Worm (Caenorhabditis elegans) whole organism, late embryonic: ENCODE data around the gene hpo-12.

Source experiments
- C38D4.7 ChIP-seq: fragments of 200-800 bp; sonication (Bioruptor generic); optimal IDR thresholded peaks from 2 replicates; lab custom pipeline; 2018; ENCODE audit warnings: mild to moderate bottlenecking, missing genetic modification characterization, moderate library complexity, missing compliant biosample characterization
- F13H6.1 ChIP-seq: sonication (generic microtip); optimal IDR thresholded peaks from 2 replicates; lab custom pipeline; 2016; ENCODE audit warnings: missing genetic modification characterization, missing compliant biosample characterization
- K02D7.2 ChIP-seq: sonication (generic microtip); optimal IDR thresholded peaks from 2 replicates; lab custom pipeline; 2017; ENCODE audit warnings: mild to moderate bottlenecking, missing genetic modification characterization, missing compliant biosample characterization
- T23F11.4 ChIP-seq: fragments of 200-800 bp; sonication (Bioruptor generic); optimal IDR thresholded peaks from 2 replicates; lab custom pipeline; 2018; ENCODE audit warnings: mild to moderate bottlenecking, missing genetic modification characterization, missing compliant biosample characterization
- ahr-1 ChIP-seq: sonication (generic microtip); optimal IDR thresholded peaks from 2 replicates; lab custom pipeline; 2016; ENCODE audit warnings: missing genetic modification characterization, missing compliant biosample characterization
- ceh-14 ChIP-seq: sonication (generic microtip); optimal IDR thresholded peaks from 2 replicates; lab custom pipeline; 2016; ENCODE audit warnings: missing genotype, missing genetic modification characterization, missing compliant biosample characterization
- ceh-19 ChIP-seq: fragments of 200-800 bp; sonication (Bioruptor generic); optimal IDR thresholded peaks from 2 replicates; lab custom pipeline; 2018; ENCODE audit warnings: mild to moderate bottlenecking, missing genetic modification characterization, missing compliant biosample characterization
- ceh-2 ChIP-seq: sonication (generic microtip); optimal IDR thresholded peaks from 2 replicates; lab custom pipeline; 2016; ENCODE audit warnings: missing genotype, missing genetic modification characterization, missing compliant biosample characterization
- ceh-22 ChIP-seq: sonication (generic microtip); optimal IDR thresholded peaks from 2 replicates; lab custom pipeline; 2017; ENCODE audit warnings: missing biosample characterization, missing genetic modification characterization
- ceh-24 ChIP-seq: sonication (generic microtip); optimal IDR thresholded peaks from 2 replicates; lab custom pipeline; 2016; ENCODE audit warnings: mild to moderate bottlenecking, missing genetic modification characterization, missing compliant biosample characterization
- ceh-30 ChIP-seq: fragments of 150-350 bp; optimal IDR thresholded peaks from 2 replicates; lab custom pipeline; 2014; ENCODE audit warnings: missing biosample characterization, missing genetic modification characterization
- ceh-45 ChIP-seq: fragments of 200-800 bp; sonication (Bioruptor generic); IDR thresholded peaks from 2 replicates; pipeline ENCODE4 v1.3.6; 2022; ENCODE audit warnings: missing genetic modification reagents, missing genetic modification characterization, missing compliant biosample characterization
- che-1 ChIP-seq: sonication (generic microtip); optimal IDR thresholded peaks from 2 replicates; lab custom pipeline; 2016; ENCODE audit warnings: mild to moderate bottlenecking, missing genetic modification characterization, missing compliant biosample characterization
- dmd-4 ChIP-seq: sonication (generic microtip); optimal IDR thresholded peaks from 2 replicates; lab custom pipeline; 2016; ENCODE audit warnings: borderline replicate concordance, missing genetic modification characterization, missing compliant biosample characterization
- dve-1 ChIP-seq: sonication (generic microtip); optimal IDR thresholded peaks from 2 replicates; lab custom pipeline; 2017; ENCODE audit warnings: antibody characterized with exemption, mild to moderate bottlenecking, missing genetic modification characterization, missing compliant biosample characterization
- elt-2 ChIP-seq: sonication (generic microtip); optimal IDR thresholded peaks from 2 replicates; lab custom pipeline; 2016; ENCODE audit warnings: missing genetic modification reagents, missing genetic modification characterization, missing compliant biosample characterization
- elt-4 ChIP-seq: sonication (generic microtip); optimal IDR thresholded peaks from 2 replicates; lab custom pipeline; 2016; ENCODE audit warnings: missing genetic modification characterization, missing compliant biosample characterization
- eyg-1 ChIP-seq: sonication (generic microtip); optimal IDR thresholded peaks from 2 replicates; lab custom pipeline; 2016; ENCODE audit warnings: missing genotype, missing genetic modification characterization, missing compliant biosample characterization
- fax-1 ChIP-seq: sonication (generic microtip); optimal IDR thresholded peaks from 2 replicates; lab custom pipeline; 2016; ENCODE audit warnings: missing genotype, missing genetic modification characterization, missing compliant biosample characterization
- fkh-10 ChIP-seq: fragments of 150-350 bp; optimal IDR thresholded peaks from 2 replicates; lab custom pipeline; 2014; ENCODE audit warnings: missing biosample characterization, missing genetic modification reagents, missing genetic modification characterization
- fkh-6 ChIP-seq: sonication (generic microtip); optimal IDR thresholded peaks from 2 replicates; lab custom pipeline; 2016; ENCODE audit warnings: missing genetic modification characterization, missing compliant biosample characterization
- gmeb-2 ChIP-seq: sonication (generic microtip); optimal IDR thresholded peaks from 2 replicates; lab custom pipeline; 2016; ENCODE audit warnings: missing genetic modification characterization, inconsistent platforms, missing compliant biosample characterization
- hlh-13 ChIP-seq: fragments of 200-800 bp; sonication (Bioruptor generic); optimal IDR thresholded peaks from 2 replicates; lab custom pipeline; 2018; ENCODE audit warnings: mild to moderate bottlenecking, missing genetic modification characterization, missing compliant biosample characterization
- hlh-15 ChIP-seq: sonication (generic microtip); optimal IDR thresholded peaks from 2 replicates; lab custom pipeline; 2016; ENCODE audit warnings: missing genetic modification characterization, missing compliant biosample characterization
- hlh-30 ChIP-seq: sonication (generic microtip); optimal IDR thresholded peaks from 2 replicates; lab custom pipeline; 2017; ENCODE audit warnings: antibody characterized with exemption, missing genetic modification characterization, missing compliant biosample characterization; ENCODE audit not compliant: insufficient read depth
- hlh-8 ChIP-seq: sonication (generic microtip); optimal IDR thresholded peaks from 2 replicates; lab custom pipeline; 2016; ENCODE audit warnings: missing genotype, missing genetic modification characterization, missing compliant biosample characterization
- madf-2 ChIP-seq: sonication (generic microtip); optimal IDR thresholded peaks from 2 replicates; lab custom pipeline; 2017; ENCODE audit warnings: missing genetic modification characterization, missing compliant biosample characterization
- mec-3 ChIP-seq: sonication (generic microtip); optimal IDR thresholded peaks from 2 replicates; lab custom pipeline; 2016; ENCODE audit warnings: borderline replicate concordance, missing genetic modification characterization, missing compliant biosample characterization
- nhr-11 ChIP-seq: fragments of 150-350 bp; optimal IDR thresholded peaks from 2 replicates; lab custom pipeline; 2014; ENCODE audit warnings: missing biosample characterization, missing genetic modification characterization
- nhr-232 ChIP-seq: sonication (generic microtip); optimal IDR thresholded peaks from 2 replicates; lab custom pipeline; 2016; ENCODE audit warnings: missing genetic modification characterization, missing compliant biosample characterization
- npax-4 ChIP-seq: sonication (generic microtip); optimal IDR thresholded peaks from 2 replicates; lab custom pipeline; 2016; ENCODE audit warnings: missing genetic modification characterization, missing compliant biosample characterization
- odd-2 ChIP-seq: sonication (generic microtip); optimal IDR thresholded peaks from 2 replicates; lab custom pipeline; 2017; ENCODE audit warnings: antibody characterized with exemption, mild to moderate bottlenecking, missing genetic modification characterization, missing compliant biosample characterization
- pax-1 ChIP-seq: fragments of 150-350 bp; optimal IDR thresholded peaks from 2 replicates; lab custom pipeline; 2014; ENCODE audit warnings: missing biosample characterization, missing genetic modification characterization
- pha-2 ChIP-seq: sonication (generic microtip); optimal IDR thresholded peaks from 2 replicates; lab custom pipeline; 2017; ENCODE audit warnings: mild to moderate bottlenecking, missing genetic modification characterization, missing compliant biosample characterization
- pha-4 ChIP-seq: fragments of 150-350 bp; optimal IDR thresholded peaks from 2 replicates; lab custom pipeline; 2018; ENCODE audit warnings: missing biosample characterization, missing genetic modification reagents, missing genetic modification characterization
- sox-2 ChIP-seq: fragments of 200-800 bp; sonication (Bioruptor generic); IDR thresholded peaks from 2 replicates; pipeline ENCODE4 v1.3.6; 2022; ENCODE audit warnings: missing genetic modification reagents, missing genetic modification characterization, missing compliant biosample characterization
- sox-4 ChIP-seq: sonication (generic microtip); optimal IDR thresholded peaks from 2 replicates; lab custom pipeline; 2017; ENCODE audit warnings: mild to moderate bottlenecking, missing genetic modification characterization, inconsistent platforms, missing compliant biosample characterization
- tbx-2 ChIP-seq: sonication (generic microtip); optimal IDR thresholded peaks from 2 replicates; lab custom pipeline; 2016; ENCODE audit warnings: missing genetic modification characterization, missing compliant biosample characterization
- unc-3 ChIP-seq, 2 experiments: fragments of 200-800 bp in 1 of 2; sonication (Bioruptor generic) in 1 of 2; sonication (generic microtip) in 1 of 2; conservative IDR thresholded peaks in 1 of 2; optimal IDR thresholded peaks in 1 of 2; 2 replicates each; pipeline versions ENCODE4 v1.3.6 to Lab custom; 2016 to 2022; ENCODE audit warnings: missing compliant biosample characterization in 2 of 2, missing genetic modification characterization in 2 of 2, missing genetic modification reagents in 1 of 2
- unc-55 ChIP-seq: sonication (generic microtip); optimal IDR thresholded peaks from 2 replicates; lab custom pipeline; 2017; ENCODE audit warnings: missing biosample characterization, missing genetic modification reagents, missing genetic modification characterization
- unc-86 ChIP-seq: sonication (generic microtip); optimal IDR thresholded peaks from 2 replicates; lab custom pipeline; 2016; ENCODE audit warnings: missing genetic modification characterization, missing compliant biosample characterization
- zip-5 ChIP-seq: sonication (generic microtip); optimal IDR thresholded peaks from 2 replicates; lab custom pipeline; 2016; ENCODE audit warnings: missing genetic modification characterization, missing compliant biosample characterization
- ztf-16 ChIP-seq: sonication (generic microtip); optimal IDR thresholded peaks from 2 replicates; lab custom pipeline; 2017; ENCODE audit warnings: missing genetic modification characterization, missing compliant biosample characterization

Gene hpo-12

ce11 chrIV:12282873-12283272 is at the start of gene hpo-12:
hpo-12 (plus strand) TSS chrIV:12283173.
- TF ChIP-seq pax-1 (tag; lab: Kevin White, UChicago) = no peak
- TF ChIP-seq odd-2 = no peak
- TF ChIP-seq ceh-30 (tag; lab: Kevin White, UChicago) = no peak
- TF ChIP-seq unc-55 (GFP tag; lab: Kevin White, UChicago) = no peak
- no peak for TF ChIP-seq eyg-1 (tag; lab: Kevin White, UChicago)
- no peak for TF ChIP-seq elt-2 (tag; lab: Kevin White, UChicago)
- TF ChIP-seq elt-4 (tag; lab: Kevin White, UChicago) = no peak
- no peak for TF ChIP-seq fkh-10 (GFP tag; lab: Kevin White, UChicago)
- no peak for TF ChIP-seq ceh-2
- TF ChIP-seq ceh-24 = no peak
- no peak for TF ChIP-seq ceh-22
- TF ChIP-seq K02D7.2 (tag; lab: Kevin White, UChicago) = no peak
- TF ChIP-seq pha-2 = no peak
- TF ChIP-seq sox-2 (GFP tag; lab: Robert Waterston, UW) = no peak
- no peak for TF ChIP-seq che-1 (tag; lab: Kevin White, UChicago)
- no peak for TF ChIP-seq F13H6.1 (tag; lab: Kevin White, UChicago)
- TF ChIP-seq pha-4 (tag; lab: Kevin White, UChicago) = no peak
- no peak for TF ChIP-seq fkh-6 (tag; lab: Kevin White, UChicago)
- TF ChIP-seq dve-1 = no peak

- TF ChIP-seq unc-86 (tag; lab: Kevin White, UChicago) (no peak), sox-2 (GFP tag; lab: Robert Waterston, UW) (no peak), sox-4 (tag; lab: Kevin White, UChicago) (no peak), tbx-2 (tag; lab: Kevin White, UChicago) (no peak), ceh-14 (tag; lab: Kevin White, UChicago) (no peak), zip-5 (tag; lab: Kevin White, UChicago) (no peak), hlh-15 (tag; lab: Kevin White, UChicago) (no peak), fkh-6 (tag; lab: Kevin White, UChicago) (no peak), unc-3 (GFP tag; conservative IDR thresholded peaks at IDR 0.05; lab: Robert Waterston, UW) (no peak), unc-3 (tag; optimal IDR thresholded peaks at IDR 0.05; lab: Kevin White, UChicago) (no peak), ceh-45 (GFP tag; lab: Robert Waterston, UW) (no peak), pax-1 (tag; lab: Kevin White, UChicago) (no peak), mec-3 (tag; lab: Kevin White, UChicago) (no peak), F13H6.1 (tag; lab: Kevin White, UChicago) (no peak), elt-4 (tag; lab: Kevin White, UChicago) (no peak), hlh-8 (tag; lab: Kevin White, UChicago) (no peak), ahr-1 (tag; lab: Kevin White, UChicago) (no peak), ztf-16 (tag; lab: Kevin White, UChicago) (no peak)
- TF ChIP-seq, all 69 proteins: peak for 0
These were observed 47.0 kb upstream of the hpo-12 start, which contains the start of gene sre-16 for ce11 chrIV:12236011-12236410. sre-16 (minus strand) TSS chrIV:12236111.

- no peak for TF ChIP-seq ceh-2
- TF ChIP-seq C38D4.7 (GFP tag; lab: Kevin White, UChicago) = no peak
- TF ChIP-seq nhr-232 (tag; lab: Kevin White, UChicago) = no peak
- no peak for TF ChIP-seq F13H6.1 (tag; lab: Kevin White, UChicago)
- TF ChIP-seq hlh-30 (tag; lab: Kevin White, UChicago) = no peak
- TF ChIP-seq ceh-19 (GFP tag; lab: Kevin White, UChicago) = no peak
- no peak for TF ChIP-seq npax-4 (tag; lab: Kevin White, UChicago)
- TF ChIP-seq T23F11.4 (GFP tag; lab: Kevin White, UChicago) = no peak
- TF ChIP-seq hlh-8 (tag; lab: Kevin White, UChicago) = no peak
- TF ChIP-seq nhr-11 (tag; lab: Kevin White, UChicago) = no peak
- TF ChIP-seq fkh-6 (tag; lab: Kevin White, UChicago) = no peak
- TF ChIP-seq fax-1 (tag; lab: Kevin White, UChicago) = no peak
- TF ChIP-seq dmd-4 (tag; lab: Kevin White, UChicago) = no peak
- TF ChIP-seq zip-5 (tag; lab: Kevin White, UChicago) = no peak
- no peak for TF ChIP-seq madf-2 (tag; lab: Kevin White, UChicago)
- TF ChIP-seq hlh-13 (GFP tag; lab: Kevin White, UChicago) = no peak
- TF ChIP-seq unc-86 (tag; lab: Kevin White, UChicago) = no peak
- TF ChIP-seq gmeb-2 (tag; lab: Kevin White, UChicago) = no peak
- TF ChIP-seq, all 69 proteins: peak for 0
These were observed 44.1 kb upstream of the hpo-12 start, which contains the start of gene sre-19 for ce11 chrIV:12238851-12239250. sre-19 (minus strand) TSS chrIV:12238951.
